Worm (Caenorhabditis elegans): Measurements from ENCODE around the gene ttll-12.

Gene ttll-12

DNA sequence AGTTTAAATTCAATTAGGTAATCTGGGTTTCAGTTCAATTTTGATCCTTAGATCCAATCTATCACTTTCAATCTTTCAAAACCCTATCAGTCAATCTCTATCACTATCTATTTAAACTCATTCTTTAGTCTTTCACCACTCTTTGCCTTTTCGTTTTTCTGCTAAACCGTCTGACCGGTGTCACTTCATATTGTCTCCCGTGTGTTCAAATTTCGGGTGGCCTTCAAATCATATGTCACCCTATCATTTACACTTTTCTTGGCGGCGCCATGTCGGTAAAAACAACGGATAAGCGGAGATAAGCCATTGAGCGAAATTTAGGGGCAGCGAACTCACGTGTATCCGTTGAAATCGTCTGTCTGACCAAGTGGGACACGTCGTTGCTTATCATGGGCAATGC lies 5.2 kb downstream of the ttll-12 start (continued):
- no peak for TF ChIP-seq F23B12.7 (tag; optimal IDR thresholded peaks at IDR 0.05; ENCODE audit: insufficient read depth)

DNA sequence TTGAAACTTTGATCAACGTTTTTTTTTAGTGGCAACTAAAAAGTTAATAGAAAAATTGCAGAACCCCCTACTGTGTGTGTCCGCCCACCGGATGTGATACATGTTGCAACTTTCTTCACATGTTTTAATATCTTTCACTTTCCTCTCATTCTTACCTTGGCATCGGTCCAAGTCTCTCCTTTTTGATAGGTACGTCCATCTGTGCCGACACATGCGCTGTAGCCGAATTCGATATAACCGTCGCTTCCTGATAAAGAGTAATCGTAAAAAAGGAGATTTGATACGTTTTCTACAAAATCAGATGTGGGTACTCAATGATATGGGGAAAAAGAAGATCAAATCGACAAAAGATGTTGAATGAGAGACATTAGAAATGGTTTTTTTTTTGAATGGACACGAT lies 6.3 kb downstream of the ttll-12 start:
- TF ChIP-seq F10E7.11 (tag; optimal IDR thresholded peaks at IDR 0.05) (no peak), unc-130 (GFP tag; optimal IDR thresholded peaks at IDR 0.05) (no peak), ztf-6 (GFP tag; IDR thresholded peaks at IDR 0.05) (no peak), ekl-4 (GFP tag; IDR thresholded peaks at IDR 0.05) (no peak), zfh-2 (GFP tag; conservative IDR thresholded peaks at IDR 0.05) (no peak), tbx-9 (tag; optimal IDR thresholded peaks at IDR 0.05; ENCODE audit: borderline replicate concordance) (no peak), F57C9.4 (tag; optimal IDR thresholded peaks at IDR 0.05) (no peak)

DNA sequence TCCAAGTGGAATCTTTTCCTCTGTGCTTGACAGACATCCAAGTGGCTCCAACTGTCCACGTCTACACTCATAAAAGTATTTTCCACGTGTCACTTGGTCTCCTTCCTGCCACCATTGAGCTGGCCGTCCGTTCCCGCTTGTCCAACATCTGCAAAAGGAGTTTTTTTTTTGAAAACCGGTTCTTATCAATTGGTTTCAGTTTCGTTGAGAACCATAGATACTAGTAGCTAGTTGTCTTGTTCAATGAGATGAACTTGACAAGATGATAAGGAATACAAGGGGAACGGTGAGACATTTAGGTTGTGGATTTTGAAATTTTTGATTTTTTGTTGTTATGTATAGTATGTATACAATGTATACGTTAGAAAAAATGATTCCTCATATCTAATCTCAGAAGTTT lies 7.0 kb downstream of the ttll-12 start:
- no peak for TF ChIP-seq ekl-4 (GFP tag; IDR thresholded peaks at IDR 0.05)

DNA sequence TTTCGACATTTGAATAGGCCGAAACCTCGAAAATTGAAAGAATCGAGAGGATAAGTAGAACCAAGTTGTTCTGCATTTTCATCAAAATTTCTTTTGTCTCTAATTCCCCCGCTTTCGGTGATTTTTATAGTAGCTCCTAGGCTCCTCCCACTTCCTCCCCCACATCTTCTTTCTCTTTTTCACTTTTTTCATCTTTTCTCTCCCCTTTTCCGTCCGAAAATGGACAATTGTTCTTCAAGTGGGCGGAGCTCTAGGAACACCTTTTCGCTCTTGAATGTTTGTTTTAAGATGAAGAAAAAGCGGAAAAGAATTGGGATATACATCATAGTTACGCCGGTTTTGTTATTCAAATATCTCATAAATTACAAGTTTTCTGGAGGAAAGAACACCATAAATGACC lies 7.7 kb downstream of the ttll-12 start, which contains the start of gene F42A8.1:
Gene F42A8.1, minus strand, starts transcription at position 101 of the 400 bp plus-strand sequence.
- TF ChIP-seq bed-2 (GFP tag; IDR thresholded peaks at IDR 0.05) (no peak), attf-5 (GFP tag; optimal IDR thresholded peaks at IDR 0.05) (no peak), Y79H2A.3 (GFP tag; conservative IDR thresholded peaks at IDR 0.05) (no peak), mxl-1 (tag; optimal IDR thresholded peaks at IDR 0.05) (no peak), ceh-27 (GFP tag; optimal IDR thresholded peaks at IDR 0.05) (no peak), Y53G8AR.9 (GFP tag; conservative IDR thresholded peaks at IDR 0.05) (no peak), tlf-1 (GFP tag; optimal IDR thresholded peaks at IDR 0.05) (no peak), zim-3 (tag; optimal IDR thresholded peaks at IDR 0.05) (no peak), snpc-4 (GFP tag; optimal IDR thresholded peaks at IDR 0.05) (no peak), snpc-4 (tag; optimal IDR thresholded peaks at IDR 0.05) (no peak), nfya-1 (tag; optimal IDR thresholded peaks at IDR 0.05; ENCODE audit: borderline replicate concordance, insufficient read depth) (no peak), aptf-3 (GFP tag; IDR thresholded peaks at IDR 0.05) (no peak), sea-2 (GFP tag; IDR thresholded peaks at IDR 0.05) (no peak), ama-1 (optimal IDR thresholded peaks at IDR 0.05) (no peak), ama-1 (GFP tag; optimal IDR thresholded peaks at IDR 0.05) (no peak), pbrm-1 (GFP tag; IDR thresholded peaks at IDR 0.05) (no peak)

DNA sequence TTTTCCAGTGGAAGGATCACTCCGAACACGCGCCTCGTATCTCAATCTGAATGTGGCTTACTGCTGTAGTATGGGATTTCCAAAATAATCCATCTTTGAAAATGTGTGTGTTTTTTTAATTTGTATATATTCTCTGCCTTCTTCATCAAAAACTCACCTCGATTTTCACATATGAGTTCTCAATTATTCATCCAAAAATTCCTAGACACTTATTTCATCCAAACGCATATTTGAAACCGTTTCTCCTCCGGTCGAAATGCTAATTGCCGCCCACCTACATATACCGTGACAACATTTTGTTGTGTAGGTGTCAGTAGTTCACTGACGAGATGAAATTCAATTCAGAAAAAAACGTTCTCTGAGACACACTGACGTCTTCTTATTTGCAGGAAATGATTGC lies 8.6 kb downstream of the ttll-12 start:
- TF ChIP-seq madf-10 (tag; optimal IDR thresholded peaks at IDR 0.05): no peak

DNA sequence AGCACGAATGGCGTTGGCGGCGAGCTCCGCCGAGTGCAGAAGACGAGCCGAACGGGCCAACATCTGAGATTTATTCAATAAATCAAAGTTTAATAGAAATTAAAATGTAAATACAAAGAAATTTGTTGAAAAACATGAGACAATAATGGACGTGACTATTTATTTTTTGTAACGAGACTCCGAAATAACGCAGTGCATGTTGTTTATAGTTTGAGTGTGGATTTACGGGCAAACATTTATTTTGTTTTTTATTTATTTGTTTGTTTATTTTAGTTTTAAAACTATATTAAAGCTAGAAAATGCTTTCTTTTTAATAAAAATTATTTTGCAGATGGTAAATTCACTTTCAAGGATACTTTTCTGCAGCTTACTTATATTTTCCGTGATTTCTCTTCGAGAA lies 13.9 kb downstream of the ttll-12 start, which contains the start of the genes sdhb-1 and cup-15:
Gene sdhb-1, minus strand, starts transcription at position 63 of the 400 bp plus-strand sequence.
Gene cup-15, plus strand, starts transcription at position 332 of the 400 bp plus-strand sequence.
- TF ChIP-seq attf-3 (GFP tag; conservative IDR thresholded peaks at IDR 0.05) (peak; percentile 87), nhr-80 (tag; optimal IDR thresholded peaks at IDR 0.05) (no peak)

DNA sequence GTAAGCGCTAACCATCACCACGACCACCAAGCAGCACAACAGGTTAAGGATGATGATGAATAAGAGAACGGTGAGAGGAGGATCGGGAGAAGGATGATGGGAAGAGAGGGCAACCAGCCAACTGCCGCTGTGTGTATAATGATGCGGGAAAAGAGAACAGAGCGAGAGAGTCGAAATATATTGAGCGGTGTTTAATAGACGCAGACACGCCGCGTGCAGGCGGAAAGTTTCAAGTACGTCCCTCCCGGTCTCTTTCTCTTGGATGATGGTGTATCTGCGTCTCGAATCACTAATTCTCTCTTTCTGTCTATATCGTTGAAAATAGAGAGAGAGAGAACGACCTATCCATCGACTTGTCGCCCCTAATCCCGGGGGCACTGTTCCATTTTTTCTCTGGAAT lies 17.9 kb downstream of the ttll-12 start:
- peak; percentile 43; the same call in 1 of the 2 replicates for TF ChIP-seq zfh-2 (GFP tag; conservative IDR thresholded peaks at IDR 0.05)
- no peak for TF ChIP-seq rpc-1 (optimal IDR thresholded peaks at IDR 0.05)
- TF ChIP-seq rpc-1 (tag; optimal IDR thresholded peaks at IDR 0.05): no peak
- no peak for TF ChIP-seq cebp-1 (GFP tag; IDR thresholded peaks at IDR 0.05)
- TF ChIP-seq cebp-1 (tag; optimal IDR thresholded peaks at IDR 0.05): peak; percentile 43
- peak; percentile 10 for TF ChIP-seq ceh-27 (GFP tag; optimal IDR thresholded peaks at IDR 0.05)
- TF ChIP-seq hmg-1.2 (GFP tag; IDR thresholded peaks at IDR 0.05): peak; percentile 83
- TF ChIP-seq tbp1 (GFP tag; optimal IDR thresholded peaks at IDR 0.05): peak; percentile 9
- TF ChIP-seq rcor-1 (GFP tag; IDR thresholded peaks at IDR 0.05): 0 out of 2 replicates have a peak, but pooled peaks have one; percentile 8
- 0 out of 2 replicates have a peak, but pooled peaks have one; percentile 54 for TF ChIP-seq nfyb-1 (GFP tag; IDR thresholded peaks at IDR 0.05)
- TF ChIP-seq K12H6.12 (tag; optimal IDR thresholded peaks at IDR 0.05): no peak
- peak; percentile 8 for TF ChIP-seq lin-40 (tag; optimal IDR thresholded peaks at IDR 0.05)
- TF ChIP-seq attf-5 (GFP tag; optimal IDR thresholded peaks at IDR 0.05): peak; percentile 39
- no peak for TF ChIP-seq mel-28 (tag; optimal IDR thresholded peaks at IDR 0.05; ENCODE audit: borderline replicate concordance)
- TF ChIP-seq dox-1 (GFP tag; IDR thresholded peaks at IDR 0.05): peak; percentile 46; the same call in 1 of the 2 replicates
- TF ChIP-seq ekl-4 (GFP tag; IDR thresholded peaks at IDR 0.05): 0 out of 2 replicates have a peak, but pooled peaks have one; percentile 23
- no peak for TF ChIP-seq mxl-1 (tag; optimal IDR thresholded peaks at IDR 0.05)
